Fruit fly (Drosophila melanogaster) whole organism, embryonic: Measurements from ENCODE around the gene dbe.
A peak's percentile ranks its signal among the peaks of the same experiment; 100 is the strongest.

Source experiments
- Atf6 ChIP-seq: fragments of 200-800 bp; sonication (Bioruptor generic); IDR thresholded peaks from 2 replicates; pipeline ENCODE4 v1.3.6; 2022; ENCODE audit warnings: missing biosample characterization, missing genetic modification characterization
- CG10267 ChIP-seq: fragments of 200-800 bp; sonication (Bioruptor generic); optimal IDR thresholded peaks from 2 replicates; lab custom pipeline; 2018; ENCODE audit warnings: missing biosample characterization, mild to moderate bottlenecking, missing genetic modification characterization, moderate library complexity
- CG14050 ChIP-seq: fragments of 200-800 bp; sonication (Bioruptor generic); IDR thresholded peaks from 3 replicates; pipeline ENCODE4 v1.3.6; 2022; ENCODE audit warnings: missing biosample characterization, missing genetic modification characterization
- CG1647 ChIP-seq: fragments of 200-800 bp; sonication (Bioruptor generic); optimal IDR thresholded peaks from 3 replicates; lab custom pipeline; 2016; ENCODE audit warnings: missing biosample characterization, missing genetic modification characterization
- CG17802 ChIP-seq: fragments of 200-800 bp; sonication (Bioruptor generic); optimal IDR thresholded peaks from 2 replicates; lab custom pipeline; 2018; ENCODE audit warnings: missing biosample characterization, mild to moderate bottlenecking, missing genetic modification characterization, moderate library complexity
- CG2116 ChIP-seq: fragments of 200-800 bp; sonication (Bioruptor generic); optimal IDR thresholded peaks from 3 replicates; lab custom pipeline; 2018; ENCODE audit warnings: missing biosample characterization, mild to moderate bottlenecking, missing genetic modification characterization
- CG2120 ChIP-seq: fragments of 200-800 bp; sonication (Bioruptor generic); optimal IDR thresholded peaks from 3 replicates; lab custom pipeline; 2016; ENCODE audit warnings: missing biosample characterization, missing genetic modification characterization
- CG2199 ChIP-seq: fragments of 200-800 bp; sonication (Bioruptor generic); IDR thresholded peaks from 3 replicates; pipeline ENCODE4 v1.3.6; 2022; ENCODE audit warnings: missing biosample characterization, missing genetic modification characterization
- CG2202 ChIP-seq: fragments of 200-800 bp; sonication (Bioruptor generic); optimal IDR thresholded peaks from 2 replicates; lab custom pipeline; 2018; ENCODE audit warnings: missing biosample characterization, mild to moderate bottlenecking, missing genetic modification characterization
- CG3065 ChIP-seq: fragments of 200-800 bp; sonication (Bioruptor generic); optimal IDR thresholded peaks from 2 replicates; lab custom pipeline; 2016; ENCODE audit warnings: missing biosample characterization, missing genetic modification characterization
- CG31365 ChIP-seq: fragments of 200-800 bp; sonication (Bioruptor generic); optimal IDR thresholded peaks from 2 replicates; lab custom pipeline; 2018; ENCODE audit warnings: missing biosample characterization, mild to moderate bottlenecking, missing genetic modification characterization
- CG3281 ChIP-seq: fragments of 200-800 bp; sonication (Bioruptor generic); optimal IDR thresholded peaks from 3 replicates; lab custom pipeline; 2017; ENCODE audit warnings: missing biosample characterization, mild to moderate bottlenecking, missing genetic modification characterization
- CG34422 ChIP-seq: fragments of 200-800 bp; sonication (Bioruptor generic); IDR thresholded peaks from 3 replicates; pipeline ENCODE4 v1.3.6; 2022; ENCODE audit warnings: missing biosample characterization, missing genetic modification characterization
- CG4730 ChIP-seq: fragments of 200-800 bp; sonication (Bioruptor generic); IDR thresholded peaks from 2 replicates; pipeline ENCODE4 v1.3.6; 2022; ENCODE audit warnings: missing biosample characterization, missing genetic modification characterization
- CG8290 ChIP-seq, 3 experiments: fragments of 200-800 bp; sonication (Bioruptor generic); optimal IDR thresholded peaks; 2 replicates each; lab custom pipeline; 2016 to 2019; ENCODE audit warnings: missing biosample characterization in 3 of 3, missing genetic modification characterization in 3 of 3, mild to moderate bottlenecking in 2 of 3, moderate library complexity in 1 of 3
- CG8478 ChIP-seq: fragments of >200 bp; optimal IDR thresholded peaks from 2 replicates; lab custom pipeline; 2018
- CG9932 ChIP-seq: fragments of 200-800 bp; sonication (Bioruptor generic); IDR thresholded peaks from 2 replicates; pipeline ENCODE4 v1.3.6; 2022; ENCODE audit warnings: missing biosample characterization, missing genetic modification characterization
- CrebB ChIP-seq: fragments of 200-800 bp; sonication (Bioruptor generic); optimal IDR thresholded peaks from 3 replicates; lab custom pipeline; 2018; ENCODE audit warnings: missing biosample characterization, mild to moderate bottlenecking, missing genetic modification characterization
- D ChIP-seq, 2 experiments: fragments of 200-800 bp in 1 of 2; fragments of >200 bp in 1 of 2; sonication (Bioruptor generic) in 1 of 2; optimal IDR thresholded peaks; 2 replicates in 1 of 2; 3 replicates in 1 of 2; lab custom pipeline; 2017; ENCODE audit warnings: mild to moderate bottlenecking in 1 of 2, missing biosample characterization in 1 of 2, missing genetic modification characterization in 1 of 2, missing genetic modification reagents in 1 of 2
- ERR ChIP-seq: fragments of 200-800 bp; sonication (Bioruptor generic); optimal IDR thresholded peaks from 2 replicates; lab custom pipeline; 2016; ENCODE audit warnings: missing biosample characterization, missing genetic modification characterization
- Gsc ChIP-seq: fragments of 200-800 bp; sonication (Bioruptor generic); IDR thresholded peaks from 2 replicates; pipeline ENCODE4 v1.3.6; 2022; ENCODE audit warnings: missing biosample characterization, missing genetic modification characterization
- Hand ChIP-seq: fragments of 200-800 bp; sonication (Bioruptor generic); optimal IDR thresholded peaks from 2 replicates; lab custom pipeline; 2017; ENCODE audit warnings: mild to moderate bottlenecking, missing biosample characterization, missing genetic modification reagents, missing genetic modification characterization
- HmgZ ChIP-seq: fragments of 200-800 bp; sonication (Bioruptor generic); optimal IDR thresholded peaks from 2 replicates; lab custom pipeline; 2018; ENCODE audit warnings: missing biosample characterization, mild to moderate bottlenecking, missing genetic modification characterization
- Hmr ChIP-seq: fragments of 200-800 bp; sonication (Bioruptor generic); optimal IDR thresholded peaks from 3 replicates; lab custom pipeline; 2017; ENCODE audit warnings: mild to moderate bottlenecking, missing biosample characterization, missing genetic modification reagents, missing genetic modification characterization
- MBD-R2 ChIP-seq: fragments of 200-800 bp; sonication (Bioruptor generic); IDR thresholded peaks from 2 replicates; pipeline ENCODE4 v1.3.6; 2022; ENCODE audit warnings: missing biosample characterization, missing genetic modification characterization
- Med ChIP-seq: fragments of 200-800 bp; sonication (Bioruptor generic); peaks from one replicate; lab custom pipeline; 2016; ENCODE audit warnings: missing biosample characterization, missing genetic modification characterization, mild to moderate bottlenecking, inconsistent platforms, moderate library complexity
- NC2β ChIP-seq: fragments of 200-800 bp; sonication (Bioruptor generic); optimal IDR thresholded peaks from 2 replicates; lab custom pipeline; 2016; ENCODE audit warnings: missing biosample characterization, missing genetic modification characterization
- Nf-YC ChIP-seq: fragments of 200-800 bp; optimal IDR thresholded peaks from 3 replicates; lab custom pipeline; 2019; ENCODE audit warnings: missing biosample characterization, mild to moderate bottlenecking, missing genetic modification characterization, moderate library complexity
- Pdp1 ChIP-seq, 2 experiments: fragments of 200-800 bp; sonication (Bioruptor generic); optimal IDR thresholded peaks; 3 replicates each; lab custom pipeline; 2016; ENCODE audit warnings: missing biosample characterization in 2 of 2, missing genetic modification characterization in 2 of 2, mild to moderate bottlenecking in 1 of 2, moderate library complexity in 1 of 2
- Xrp1 ChIP-seq: fragments of 200-800 bp; sonication (Bioruptor generic); IDR thresholded peaks from 2 replicates; pipeline ENCODE4 v1.3.6; 2022; ENCODE audit warnings: missing biosample characterization, missing genetic modification characterization
- ase ChIP-seq: fragments of 200-800 bp; sonication (Bioruptor generic); IDR thresholded peaks from 3 replicates; pipeline ENCODE4 v1.3.6; 2022; ENCODE audit warnings: missing biosample characterization, missing genetic modification characterization
- chinmo ChIP-seq: fragments of 200-800 bp; sonication (Bioruptor generic); IDR thresholded peaks from 4 replicates; pipeline ENCODE4 v1.3.6; 2022; ENCODE audit warnings: missing biosample characterization, missing genetic modification characterization; ENCODE audit not compliant: partially characterized antibody
- dimm ChIP-seq: fragments of 200-800 bp; sonication (Bioruptor generic); IDR thresholded peaks from 2 replicates; pipeline ENCODE4 v1.3.6; 2022; ENCODE audit warnings: missing biosample characterization, missing genetic modification characterization
- eyg ChIP-seq: fragments of 200-800 bp; sonication (Bioruptor generic); optimal IDR thresholded peaks from 3 replicates; lab custom pipeline; 2016; ENCODE audit warnings: missing biosample characterization, missing genetic modification characterization
- gem ChIP-seq: fragments of 200-800 bp; sonication (Bioruptor generic); optimal IDR thresholded peaks from 2 replicates; lab custom pipeline; 2019; ENCODE audit warnings: missing biosample characterization, mild to moderate bottlenecking, missing genetic modification characterization, moderate library complexity
- grau ChIP-seq: fragments of 200-800 bp; optimal IDR thresholded peaks from 3 replicates; lab custom pipeline; 2019; ENCODE audit warnings: missing biosample characterization, mild to moderate bottlenecking, missing genetic modification characterization, moderate library complexity
- gsb-n ChIP-seq: fragments of 200-800 bp; sonication (Bioruptor generic); optimal IDR thresholded peaks from 3 replicates; lab custom pipeline; 2018; ENCODE audit warnings: missing biosample characterization, mild to moderate bottlenecking, missing genetic modification characterization
- her ChIP-seq: fragments of 200-800 bp; sonication (Bioruptor generic); optimal IDR thresholded peaks from 2 replicates; lab custom pipeline; 2016; ENCODE audit warnings: missing biosample characterization, missing genetic modification characterization
- lilli ChIP-seq: fragments of 200-800 bp; sonication (Bioruptor generic); optimal IDR thresholded peaks from 3 replicates; lab custom pipeline; 2016; ENCODE audit warnings: missing biosample characterization, missing genetic modification characterization
- mirr ChIP-seq: fragments of 200-800 bp; sonication (Bioruptor generic); optimal IDR thresholded peaks from 3 replicates; lab custom pipeline; 2018; ENCODE audit warnings: missing biosample characterization, mild to moderate bottlenecking, missing genetic modification characterization
- nmo ChIP-seq: fragments of 200-800 bp; sonication (Bioruptor generic); optimal IDR thresholded peaks from 2 replicates; lab custom pipeline; 2018; ENCODE audit warnings: missing biosample characterization, mild to moderate bottlenecking, missing genetic modification characterization, moderate library complexity
- odd ChIP-seq: fragments of 200-800 bp; sonication (Bioruptor generic); optimal IDR thresholded peaks from 2 replicates; lab custom pipeline; 2017; ENCODE audit warnings: missing biosample characterization, mild to moderate bottlenecking, missing genetic modification characterization
- pan ChIP-seq, 4 experiments: fragments of >200 bp in 3 of 4; fragments of 200-800 bp in 1 of 4; sonication (Bioruptor generic) in 1 of 4; optimal IDR thresholded peaks in 3 of 4; IDR thresholded peaks in 1 of 4; 2 replicates each; pipeline versions ENCODE4 v1.3.6 to Lab custom; 2017 to 2022; ENCODE audit warnings: missing biosample characterization in 2 of 4, missing genetic modification characterization in 2 of 4, mixed read lengths in 1 of 4
- repo ChIP-seq: fragments of 200-800 bp; sonication (Bioruptor generic); optimal IDR thresholded peaks from 2 replicates; lab custom pipeline; 2016; ENCODE audit warnings: missing biosample characterization, missing genetic modification characterization
- sd ChIP-seq: fragments of 200-800 bp; sonication (Bioruptor generic); optimal IDR thresholded peaks from 3 replicates; lab custom pipeline; 2018; ENCODE audit warnings: missing biosample characterization, mild to moderate bottlenecking, missing genetic modification characterization, moderate library complexity
- seq ChIP-seq: fragments of 200-800 bp; sonication (Bioruptor generic); IDR thresholded peaks from 2 replicates; pipeline ENCODE4 v1.3.6; 2022; ENCODE audit warnings: missing biosample characterization, missing genetic modification characterization
- stwl ChIP-seq: fragments of 200-800 bp; sonication (Bioruptor generic); optimal IDR thresholded peaks from 3 replicates; lab custom pipeline; 2018; ENCODE audit warnings: missing biosample characterization, mild to moderate bottlenecking, missing genetic modification characterization, moderate library complexity
- unpg ChIP-seq: fragments of 200-800 bp; sonication (Bioruptor generic); optimal IDR thresholded peaks from 3 replicates; lab custom pipeline; 2018; ENCODE audit warnings: missing biosample characterization, mild to moderate bottlenecking, missing genetic modification characterization, moderate library complexity
- wdn ChIP-seq: fragments of 200-800 bp; sonication (Bioruptor generic); IDR thresholded peaks from 2 replicates; pipeline ENCODE4 v1.3.6; 2022; ENCODE audit warnings: missing biosample characterization, missing genetic modification characterization
- yki ChIP-seq: fragments of >200 bp; optimal IDR thresholded peaks from 3 replicates; lab custom pipeline; 2018

Gene dbe

DNA sequence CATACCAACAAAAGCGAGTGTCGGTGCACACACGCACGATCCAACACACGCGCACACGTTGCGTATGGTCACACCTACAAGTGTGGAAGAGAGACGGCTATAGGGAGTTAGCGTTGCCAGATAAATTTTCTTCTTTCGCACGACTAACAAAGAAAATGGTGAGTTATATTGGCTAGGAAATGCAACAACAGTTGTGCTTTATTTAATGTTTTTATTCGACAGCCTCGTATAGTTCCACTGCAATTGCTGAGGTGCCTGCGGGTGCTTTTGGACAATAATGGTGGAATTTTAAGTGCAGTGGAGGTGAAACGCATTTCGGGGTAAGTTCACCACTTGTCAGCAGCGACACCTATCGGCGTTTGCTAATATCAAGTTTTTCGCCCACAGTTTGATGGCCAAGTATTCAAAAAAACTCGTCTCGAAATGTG is 1.8 kb upstream of the dbe start:
- TF ChIP-seq Pdp1 (GFP tag; optimal IDR thresholded peaks at IDR 0.05; lab: Kevin White, UChicago) (peak in 1 of 2 experiments; percentile 7), repo (no peak), her (peak; percentile 13), eyg (GFP tag; lab: Kevin White, UChicago) (no peak), nmo (GFP tag; lab: Kevin White, UChicago) (peak; percentile 25), Med (peak; percentile 86), CG8478 (peak; percentile 88), gem (tag; lab: Kevin White, UChicago) (no peak), Gsc (no peak), D (optimal IDR thresholded peaks at IDR 0.05; lab: Kevin White, UChicago) (peak; percentile 40), D (GFP tag; optimal IDR thresholded peaks at IDR 0.05; lab: Kevin White, UChicago) (no peak), CG10267 (tag; lab: Kevin White, UChicago) (peak; percentile 12), Nf-YC (peak; percentile 12), ERR (peak; percentile 30), CG1647 (GFP tag; lab: Kevin White, UChicago) (no peak), gsb-n (tag; lab: Kevin White, UChicago) (no peak), CG14050 (no peak), grau (tag; lab: Kevin White, UChicago) (peak; percentile 7), HmgZ (peak; percentile 36), wdn (GFP tag; lab: Robert Waterston, UW) (no peak), Atf6 (GFP tag; lab: Robert Waterston, UW) (no peak; the same call in 1 of the 2 replicates), sd (tag; lab: Kevin White, UChicago) (peak; percentile 68), MBD-R2 (GFP tag; lab: Robert Waterston, UW) (peak; percentile 21; the same call in 1 of the 2 replicates), mirr (GFP tag; lab: Kevin White, UChicago) (peak; percentile 20), yki (no peak), CG34422 (GFP tag; lab: Robert Waterston, UW) (peak; percentile 50; the same call in 1 of the 3 replicates), CG17802 (tag; lab: Kevin White, UChicago) (no peak), CrebB (tag; lab: Kevin White, UChicago) (peak; percentile 54), seq (GFP tag; lab: Robert Waterston, UW) (no peak), CG2202 (tag; lab: Kevin White, UChicago) (no peak), Hmr (GFP tag; lab: Kevin White, UChicago) (peak; percentile 31), CG2116 (GFP tag; lab: Kevin White, UChicago) (no peak), CG9932 (GFP tag; lab: Robert Waterston, UW) (peak; percentile 39; the same call in 1 of the 2 replicates), CG3065 (peak; percentile 1), CG4730 (GFP tag; lab: Robert Waterston, UW) (no peak), Xrp1 (no peak), NC2β (peak; percentile 19), dimm (GFP tag; lab: Robert Waterston, UW) (no peak), chinmo (no peak), stwl (tag; lab: Kevin White, UChicago) (peak; percentile 23), Hand (GFP tag; lab: Kevin White, UChicago) (no peak), ase (GFP tag; lab: Robert Waterston, UW) (no peak), CG31365 (no peak), CG8290 (GFP tag; optimal IDR thresholded peaks at IDR 0.05; lab: Kevin White, UChicago) (no peak), CG8290 (tag; optimal IDR thresholded peaks at IDR 0.05; lab: Kevin White, UChicago) (peak in 1 of 2 experiments; percentile 52), unpg (GFP tag; lab: Kevin White, UChicago) (no peak), lilli (GFP tag; lab: Kevin White, UChicago) (peak; percentile 41), pan (optimal IDR thresholded peaks at IDR 0.05; lab: Kevin White, UChicago) (no peak), pan (GFP tag; optimal IDR thresholded peaks at IDR 0.05 in 1 of 2, IDR thresholded peaks at IDR 0.05 in 1 of 2) (no peak), CG2199 (GFP tag; lab: Robert Waterston, UW) (peak; percentile 61; the same call in 1 of the 3 replicates), odd (no peak), CG3281 (GFP tag; lab: Kevin White, UChicago) (peak; percentile 17), CG2120 (GFP tag; lab: Kevin White, UChicago) (peak; percentile 10)
